Worm (Caenorhabditis elegans) whole organism, mixed stage, embryonic: ENCODE results near the gene F32G8.3.

ENCODE experiments used
- M03D4.4 ChIP-seq: sonication (generic microtip); optimal IDR thresholded peaks from 2 replicates; lab custom pipeline; 2017; ENCODE audit warnings: mild to moderate bottlenecking, missing genetic modification characterization, missing compliant biosample characterization
- blmp-1 ChIP-seq: fragments of 150-350 bp; optimal IDR thresholded peaks from 2 replicates; lab custom pipeline; 2014; ENCODE audit warnings: missing biosample characterization, missing genetic modification characterization
- ceh-39 ChIP-seq: fragments of 150-350 bp; optimal IDR thresholded peaks from 2 replicates; lab custom pipeline; 2014; ENCODE audit warnings: missing biosample characterization, missing genetic modification characterization
- ceh-43 ChIP-seq: fragments of 200-800 bp; sonication (Bioruptor generic); optimal IDR thresholded peaks from 2 replicates; lab custom pipeline; 2018; ENCODE audit warnings: mild to moderate bottlenecking, missing genetic modification characterization, moderate library complexity, missing compliant biosample characterization
- ceh-83 ChIP-seq: fragments of 200-800 bp; sonication (Bioruptor generic); optimal IDR thresholded peaks from 2 replicates; lab custom pipeline; 2018; ENCODE audit warnings: mild to moderate bottlenecking, missing genetic modification characterization, missing compliant biosample characterization
- ces-1 ChIP-seq: fragments of 150-350 bp; optimal IDR thresholded peaks from 2 replicates; lab custom pipeline; 2014; ENCODE audit warnings: missing biosample characterization, missing genetic modification reagents, missing genetic modification characterization
- cnd-1 ChIP-seq: fragments of 200-800 bp; sonication (Bioruptor generic); optimal IDR thresholded peaks from 2 replicates; lab custom pipeline; 2018; ENCODE audit warnings: mild to moderate bottlenecking, missing genetic modification characterization, missing compliant biosample characterization
- drap-1 ChIP-seq: fragments of 200-800 bp; sonication (Bioruptor generic); optimal IDR thresholded peaks from 3 replicates; lab custom pipeline; 2018; ENCODE audit warnings: mild to moderate bottlenecking, missing genetic modification characterization, missing compliant biosample characterization
- elt-1 ChIP-seq: sonication (generic microtip); optimal IDR thresholded peaks from 2 replicates; lab custom pipeline; 2017; ENCODE audit warnings: missing genetic modification characterization, mild to moderate bottlenecking, missing compliant biosample characterization, antibody characterized with exemption, moderate library complexity, borderline replicate concordance; ENCODE audit not compliant: insufficient read depth
- elt-3 ChIP-seq: fragments of 150-350 bp; optimal IDR thresholded peaks from 2 replicates; lab custom pipeline; 2014; ENCODE audit warnings: missing biosample characterization, missing genetic modification characterization
- flh-1 ChIP-seq: fragments of 200-800 bp; sonication (Bioruptor generic); optimal IDR thresholded peaks from 2 replicates; lab custom pipeline; 2018; ENCODE audit warnings: mild to moderate bottlenecking, missing genetic modification characterization, moderate library complexity, missing compliant biosample characterization
- ham-2 ChIP-seq: fragments of 200-800 bp; sonication (Bioruptor generic); optimal IDR thresholded peaks from 2 replicates; lab custom pipeline; 2018; ENCODE audit warnings: mild to moderate bottlenecking, missing genetic modification characterization, missing compliant biosample characterization
- hlh-1 ChIP-seq: fragments of 150-350 bp; optimal IDR thresholded peaks from 2 replicates; lab custom pipeline; 2014; ENCODE audit warnings: missing biosample characterization, missing genetic modification reagents, missing genetic modification characterization
- lin-13 ChIP-seq: fragments of 150-350 bp; optimal IDR thresholded peaks from 2 replicates; lab custom pipeline; 2014; ENCODE audit warnings: missing biosample characterization, missing genetic modification characterization
- lin-32 ChIP-seq: fragments of 200-800 bp; sonication (Bioruptor generic); optimal IDR thresholded peaks from 2 replicates; lab custom pipeline; 2018; ENCODE audit warnings: mild to moderate bottlenecking, missing genetic modification characterization, missing compliant biosample characterization
- lsy-2 ChIP-seq: fragments of 150-350 bp; optimal IDR thresholded peaks from 2 replicates; lab custom pipeline; 2014; ENCODE audit warnings: missing biosample characterization, missing genetic modification characterization
- mep-1 ChIP-seq: fragments of 150-350 bp; optimal IDR thresholded peaks from 2 replicates; lab custom pipeline; 2017; ENCODE audit warnings: missing biosample characterization, missing genetic modification reagents, missing genetic modification characterization, inconsistent platforms
- nhr-12 ChIP-seq: fragments of 150-350 bp; optimal IDR thresholded peaks from 2 replicates; lab custom pipeline; 2014; ENCODE audit warnings: missing biosample characterization, missing genetic modification characterization
- nhr-2 ChIP-seq: fragments of 150-350 bp; optimal IDR thresholded peaks from 2 replicates; lab custom pipeline; 2014; ENCODE audit warnings: missing biosample characterization, missing genetic modification characterization
- nhr-237 ChIP-seq: fragments of 150-350 bp; optimal IDR thresholded peaks from 2 replicates; lab custom pipeline; 2014; ENCODE audit warnings: missing biosample characterization, missing genetic modification characterization
- nhr-28 ChIP-seq: fragments of 150-350 bp; optimal IDR thresholded peaks from 2 replicates; lab custom pipeline; 2014; ENCODE audit warnings: missing biosample characterization, missing genetic modification characterization
- nhr-76 ChIP-seq: sonication (generic microtip); optimal IDR thresholded peaks from 2 replicates; lab custom pipeline; 2017; ENCODE audit warnings: missing biosample characterization, missing genetic modification characterization
- pha-4 ChIP-seq: fragments of 150-350 bp; optimal IDR thresholded peaks from 2 replicates; lab custom pipeline; 2018; ENCODE audit warnings: missing biosample characterization, missing genetic modification reagents, missing genetic modification characterization
- sem-2 ChIP-seq: fragments of 200-800 bp; sonication (Bioruptor generic); optimal IDR thresholded peaks from 2 replicates; lab custom pipeline; 2018; ENCODE audit warnings: mild to moderate bottlenecking, missing genetic modification characterization, missing compliant biosample characterization
- sptf-1 ChIP-seq: sonication (generic microtip); optimal IDR thresholded peaks from 2 replicates; lab custom pipeline; 2017; ENCODE audit warnings: mild to moderate bottlenecking, missing genetic modification characterization, moderate library complexity, missing compliant biosample characterization
- unc-120 ChIP-seq: sonication (generic microtip); optimal IDR thresholded peaks from 2 replicates; lab custom pipeline; 2017; ENCODE audit warnings: missing genetic modification characterization, missing compliant biosample characterization; ENCODE audit not compliant: poor library complexity, severe bottlenecking
- unc-39 ChIP-seq: fragments of 150-350 bp; optimal IDR thresholded peaks from 2 replicates; lab custom pipeline; 2014; ENCODE audit warnings: missing biosample characterization, missing genetic modification characterization
- unc-62 ChIP-seq: fragments of 150-350 bp; optimal IDR thresholded peaks from 2 replicates; lab custom pipeline; 2014; ENCODE audit warnings: missing biosample characterization, missing genetic modification reagents, missing genetic modification characterization
- zip-8 ChIP-seq: fragments of 150-350 bp; optimal IDR thresholded peaks from 2 replicates; lab custom pipeline; 2014; ENCODE audit warnings: missing biosample characterization, missing genetic modification characterization
- ztf-11 ChIP-seq: fragments of 150-350 bp; optimal IDR thresholded peaks from 2 replicates; lab custom pipeline; 2014; ENCODE audit warnings: missing biosample characterization, missing genetic modification characterization

Gene F32G8.3

DNA sequence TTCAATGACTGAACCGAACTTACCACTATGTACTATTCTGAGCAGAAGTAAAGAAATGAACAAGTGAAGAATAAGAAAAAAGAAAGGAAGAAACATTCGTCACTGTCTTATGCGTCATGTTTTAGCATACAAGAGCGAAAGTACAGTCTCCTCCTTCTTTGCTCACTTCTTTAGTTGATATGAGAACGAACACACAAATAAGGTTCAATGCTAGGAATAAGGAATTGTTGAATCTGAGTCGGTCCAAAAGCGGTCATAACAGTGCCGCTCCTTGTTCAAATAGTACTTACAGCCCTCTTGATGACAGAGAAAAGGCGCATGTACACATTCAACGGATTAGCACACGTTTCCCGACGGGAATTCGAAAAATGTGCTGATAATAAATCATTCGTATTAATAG lies 16.0 kb downstream of the F32G8.3 start, which contains the start of gene F25D1.8:
F25D1.8 (plus strand) TSS at position 301 of the 400 bp plus-strand sequence.
- TF ChIP-seq cnd-1 (no peak), ceh-39 (no peak), unc-62 (no peak), unc-39 (no peak), nhr-76 (tag; lab: Kevin White, UChicago) (no peak), ceh-43 (no peak), sem-2 (GFP tag; lab: Kevin White, UChicago) (no peak), lin-32 (GFP tag; lab: Kevin White, UChicago) (no peak), hlh-1 (no peak), nhr-28 (tag; lab: Kevin White, UChicago) (no peak), pha-4 (tag; lab: Kevin White, UChicago) (no peak), drap-1 (GFP tag; lab: Kevin White, UChicago) (no peak), nhr-2 (tag; lab: Kevin White, UChicago) (no peak), ztf-11 (tag; lab: Kevin White, UChicago) (no peak)

ce11 chrV:10536808-10537207 lies 18.3 kb downstream of the F32G8.3 start:
- TF ChIP-seq ces-1 (GFP tag; lab: Kevin White, UChicago) = peak; percentile 93
- no peak for TF ChIP-seq ceh-43
- TF ChIP-seq M03D4.4 (tag; lab: Kevin White, UChicago) = peak; percentile 17
- peak; percentile 36 for TF ChIP-seq drap-1 (GFP tag; lab: Kevin White, UChicago)
- TF ChIP-seq hlh-1 = peak; percentile 58
- peak; percentile 72 for TF ChIP-seq pha-4 (tag; lab: Kevin White, UChicago)
- no peak for TF ChIP-seq flh-1 (GFP tag; lab: Kevin White, UChicago)
- peak; percentile 6 for TF ChIP-seq unc-62
- peak; percentile 42 for TF ChIP-seq nhr-237 (tag; lab: Kevin White, UChicago)
- TF ChIP-seq blmp-1 = no peak
- TF ChIP-seq mep-1 (tag; lab: Kevin White, UChicago) = peak; percentile 82
- peak; percentile 67 for TF ChIP-seq lin-13 (tag; lab: Kevin White, UChicago)
- no peak for TF ChIP-seq elt-1 (tag; lab: Kevin White, UChicago)
- peak; percentile 34 for TF ChIP-seq ham-2 (GFP tag; lab: Kevin White, UChicago)
- TF ChIP-seq sptf-1 (tag; lab: Kevin White, UChicago) = peak; percentile 45
- peak; percentile 28 for TF ChIP-seq unc-120
- no peak for TF ChIP-seq ztf-11 (tag; lab: Kevin White, UChicago)
- peak; percentile 78 for TF ChIP-seq lsy-2
- TF ChIP-seq ceh-39 = peak; percentile 30

- no peak for TF ChIP-seq lsy-2
Measured at ce11 chrV:10536095-10536691, 18.9 kb downstream of the F32G8.3 start, which contains the start of gene ppm-1.A. TSS of gene ppm-1.A (minus strand) at chrV:10536388.

- no peak for TF ChIP-seq unc-120
- TF ChIP-seq lsy-2 = no peak
- TF ChIP-seq nhr-28 (tag; lab: Kevin White, UChicago) = no peak
- TF ChIP-seq sptf-1 (tag; lab: Kevin White, UChicago) = peak; percentile 6
- TF ChIP-seq nhr-12 (tag; lab: Kevin White, UChicago) = no peak
- TF ChIP-seq elt-3 (tag; lab: Kevin White, UChicago) = no peak
Measured at ce11 chrV:10535325-10535724, 19.8 kb downstream of the F32G8.3 start.

- TF ChIP-seq drap-1 (GFP tag; lab: Kevin White, UChicago) (no peak), nhr-76 (tag; lab: Kevin White, UChicago) (no peak), elt-3 (tag; lab: Kevin White, UChicago) (no peak), mep-1 (tag; lab: Kevin White, UChicago) (no peak), sptf-1 (tag; lab: Kevin White, UChicago) (no peak), nhr-12 (tag; lab: Kevin White, UChicago) (no peak), M03D4.4 (tag; lab: Kevin White, UChicago) (no peak), ceh-39 (no peak), zip-8 (tag; lab: Kevin White, UChicago) (no peak), ham-2 (GFP tag; lab: Kevin White, UChicago) (no peak), lsy-2 (no peak), unc-120 (no peak), ceh-43 (no peak), ceh-83 (no peak), pha-4 (tag; lab: Kevin White, UChicago) (no peak), nhr-28 (tag; lab: Kevin White, UChicago) (no peak), cnd-1 (no peak), lin-32 (GFP tag; lab: Kevin White, UChicago) (no peak), nhr-2 (tag; lab: Kevin White, UChicago) (no peak), nhr-237 (tag; lab: Kevin White, UChicago) (no peak)
Measured at ce11 chrV:10532725-10533124, 22.4 kb downstream of the F32G8.3 start, which contains the start of gene txt-10. TSS of gene txt-10 (minus strand) at chrV:10532825.
